Worm (Caenorhabditis elegans) whole organism, late embryonic: ENCODE measurements around the gene glb-14.

Experiments
- K02D7.2 ChIP-seq: sonication (generic microtip); optimal IDR thresholded peaks from 2 replicates; lab custom pipeline; 2017; ENCODE audit warnings: mild to moderate bottlenecking, missing genetic modification characterization, missing compliant biosample characterization
- K09A11.1 ChIP-seq: sonication (generic microtip); optimal IDR thresholded peaks from 2 replicates; lab custom pipeline; 2017; ENCODE audit warnings: antibody characterized with exemption, mild to moderate bottlenecking, missing genetic modification characterization, missing compliant biosample characterization; ENCODE audit not compliant: insufficient read depth
- Y22D7AL.16 ChIP-seq: sonication (generic microtip); optimal IDR thresholded peaks from 2 replicates; lab custom pipeline; 2016; ENCODE audit warnings: missing genetic modification characterization, missing compliant biosample characterization
- ahr-1 ChIP-seq: sonication (generic microtip); optimal IDR thresholded peaks from 2 replicates; lab custom pipeline; 2016; ENCODE audit warnings: missing genetic modification characterization, missing compliant biosample characterization
- ceh-19 ChIP-seq: fragments of 200-800 bp; sonication (Bioruptor generic); optimal IDR thresholded peaks from 2 replicates; lab custom pipeline; 2018; ENCODE audit warnings: mild to moderate bottlenecking, missing genetic modification characterization, missing compliant biosample characterization
- ceh-2 ChIP-seq: sonication (generic microtip); optimal IDR thresholded peaks from 2 replicates; lab custom pipeline; 2016; ENCODE audit warnings: missing genotype, missing genetic modification characterization, missing compliant biosample characterization
- ceh-22 ChIP-seq: sonication (generic microtip); optimal IDR thresholded peaks from 2 replicates; lab custom pipeline; 2017; ENCODE audit warnings: missing biosample characterization, missing genetic modification characterization
- ceh-30 ChIP-seq: fragments of 150-350 bp; optimal IDR thresholded peaks from 2 replicates; lab custom pipeline; 2014; ENCODE audit warnings: missing biosample characterization, missing genetic modification characterization
- ceh-48 ChIP-seq: sonication (generic microtip); optimal IDR thresholded peaks from 2 replicates; lab custom pipeline; 2016; ENCODE audit warnings: missing genetic modification characterization, inconsistent platforms, missing compliant biosample characterization
- ceh-6 ChIP-seq: fragments of 200-800 bp; sonication (Bioruptor generic); optimal IDR thresholded peaks from 2 replicates; lab custom pipeline; 2018; ENCODE audit warnings: mild to moderate bottlenecking, missing genetic modification characterization, missing compliant biosample characterization
- dve-1 ChIP-seq: sonication (generic microtip); optimal IDR thresholded peaks from 2 replicates; lab custom pipeline; 2017; ENCODE audit warnings: antibody characterized with exemption, mild to moderate bottlenecking, missing genetic modification characterization, missing compliant biosample characterization
- elt-2 ChIP-seq: sonication (generic microtip); optimal IDR thresholded peaks from 2 replicates; lab custom pipeline; 2016; ENCODE audit warnings: missing genetic modification reagents, missing genetic modification characterization, missing compliant biosample characterization
- elt-4 ChIP-seq: sonication (generic microtip); optimal IDR thresholded peaks from 2 replicates; lab custom pipeline; 2016; ENCODE audit warnings: missing genetic modification characterization, missing compliant biosample characterization
- ets-4 ChIP-seq: sonication (generic microtip); optimal IDR thresholded peaks from 2 replicates; lab custom pipeline; 2016; ENCODE audit warnings: missing genetic modification characterization, missing compliant biosample characterization
- fkh-10 ChIP-seq: fragments of 150-350 bp; optimal IDR thresholded peaks from 2 replicates; lab custom pipeline; 2014; ENCODE audit warnings: missing biosample characterization, missing genetic modification reagents, missing genetic modification characterization
- hlh-13 ChIP-seq: fragments of 200-800 bp; sonication (Bioruptor generic); optimal IDR thresholded peaks from 2 replicates; lab custom pipeline; 2018; ENCODE audit warnings: mild to moderate bottlenecking, missing genetic modification characterization, missing compliant biosample characterization
- hlh-15 ChIP-seq: sonication (generic microtip); optimal IDR thresholded peaks from 2 replicates; lab custom pipeline; 2016; ENCODE audit warnings: missing genetic modification characterization, missing compliant biosample characterization
- hlh-6 ChIP-seq: sonication (generic microtip); optimal IDR thresholded peaks from 2 replicates; lab custom pipeline; 2016; ENCODE audit warnings: missing genotype, missing genetic modification characterization, missing compliant biosample characterization
- lim-6 ChIP-seq: sonication (generic microtip); optimal IDR thresholded peaks from 2 replicates; lab custom pipeline; 2016; ENCODE audit warnings: missing genetic modification characterization, missing compliant biosample characterization
- lin-11 ChIP-seq: fragments of 200-800 bp; sonication (Bioruptor generic); optimal IDR thresholded peaks from 2 replicates; lab custom pipeline; 2018; ENCODE audit warnings: mild to moderate bottlenecking, missing genetic modification characterization, missing compliant biosample characterization
- madf-2 ChIP-seq: sonication (generic microtip); optimal IDR thresholded peaks from 2 replicates; lab custom pipeline; 2017; ENCODE audit warnings: missing genetic modification characterization, missing compliant biosample characterization
- mec-3 ChIP-seq: sonication (generic microtip); optimal IDR thresholded peaks from 2 replicates; lab custom pipeline; 2016; ENCODE audit warnings: borderline replicate concordance, missing genetic modification characterization, missing compliant biosample characterization
- nfya-1 ChIP-seq: sonication (generic microtip); optimal IDR thresholded peaks from 2 replicates; lab custom pipeline; 2017; ENCODE audit warnings: missing genetic modification characterization, mild to moderate bottlenecking, missing compliant biosample characterization, antibody characterized with exemption, moderate library complexity
- nhr-11 ChIP-seq: fragments of 150-350 bp; optimal IDR thresholded peaks from 2 replicates; lab custom pipeline; 2014; ENCODE audit warnings: missing biosample characterization, missing genetic modification characterization
- npax-4 ChIP-seq: sonication (generic microtip); optimal IDR thresholded peaks from 2 replicates; lab custom pipeline; 2016; ENCODE audit warnings: missing genetic modification characterization, missing compliant biosample characterization
- odd-2 ChIP-seq: sonication (generic microtip); optimal IDR thresholded peaks from 2 replicates; lab custom pipeline; 2017; ENCODE audit warnings: antibody characterized with exemption, mild to moderate bottlenecking, missing genetic modification characterization, missing compliant biosample characterization
- pat-9 ChIP-seq: fragments of 200-800 bp; sonication (Bioruptor generic); optimal IDR thresholded peaks from 2 replicates; lab custom pipeline; 2018; ENCODE audit warnings: mild to moderate bottlenecking, missing genetic modification characterization, moderate library complexity, missing compliant biosample characterization
- pha-2 ChIP-seq: sonication (generic microtip); optimal IDR thresholded peaks from 2 replicates; lab custom pipeline; 2017; ENCODE audit warnings: mild to moderate bottlenecking, missing genetic modification characterization, missing compliant biosample characterization
- pqm-1 ChIP-seq: sonication (generic microtip); optimal IDR thresholded peaks from 2 replicates; lab custom pipeline; 2016; ENCODE audit warnings: missing genetic modification characterization, missing compliant biosample characterization
- pros-1 ChIP-seq: fragments of 150-350 bp; optimal IDR thresholded peaks from 2 replicates; lab custom pipeline; 2014; ENCODE audit warnings: missing biosample characterization, missing genetic modification reagents, missing genetic modification characterization
- ref-2 ChIP-seq: sonication (generic microtip); optimal IDR thresholded peaks from 2 replicates; lab custom pipeline; 2016; ENCODE audit warnings: missing genetic modification characterization, missing compliant biosample characterization
- syd-9 ChIP-seq: sonication (generic microtip); optimal IDR thresholded peaks from 2 replicates; lab custom pipeline; 2016; ENCODE audit warnings: mild to moderate bottlenecking, missing genetic modification characterization, moderate library complexity, missing compliant biosample characterization
- tbx-7 ChIP-seq: sonication (generic microtip); optimal IDR thresholded peaks from 2 replicates; lab custom pipeline; 2016; ENCODE audit warnings: missing genotype, missing genetic modification characterization, missing compliant biosample characterization
- ttx-3 ChIP-seq: sonication (generic microtip); optimal IDR thresholded peaks from 2 replicates; lab custom pipeline; 2016; ENCODE audit warnings: missing genetic modification reagents, missing genetic modification characterization, missing compliant biosample characterization
- unc-42 ChIP-seq: sonication (generic microtip); optimal IDR thresholded peaks from 2 replicates; lab custom pipeline; 2016; ENCODE audit warnings: missing genotype, missing genetic modification characterization, missing compliant biosample characterization
- unc-55 ChIP-seq: sonication (generic microtip); optimal IDR thresholded peaks from 2 replicates; lab custom pipeline; 2017; ENCODE audit warnings: missing biosample characterization, missing genetic modification reagents, missing genetic modification characterization
- unc-86 ChIP-seq: sonication (generic microtip); optimal IDR thresholded peaks from 2 replicates; lab custom pipeline; 2016; ENCODE audit warnings: missing genetic modification characterization, missing compliant biosample characterization
- ztf-16 ChIP-seq: sonication (generic microtip); optimal IDR thresholded peaks from 2 replicates; lab custom pipeline; 2017; ENCODE audit warnings: missing genetic modification characterization, missing compliant biosample characterization

The glb-14 gene

ce11 chrV:15575305-15575704 is 30.5 kb upstream of the glb-14 start, which contains the start of gene mdt-28:
Gene mdt-28 (minus strand): TSS chrV:15575405.
- no peak for TF ChIP-seq ceh-48 (tag; lab: Kevin White, UChicago)
- TF ChIP-seq hlh-13: no peak
- TF ChIP-seq, all 69 proteins: peak for 0

- TF ChIP-seq lim-6 (tag; lab: Kevin White, UChicago) (no peak), nfya-1 (tag; lab: Kevin White, UChicago) (peak; percentile 6)
Measured at ce11 chrV:15572613-15573012, 27.8 kb upstream of the glb-14 start, which contains the start of gene fbxa-94. Gene fbxa-94 (plus strand): TSS chrV:15572913.

ce11 chrV:15571006-15571526 is 26.3 kb upstream of the glb-14 start, which contains the start of gene fbxa-95:
Gene fbxa-95 (plus strand): TSS chrV:15571476.
- TF ChIP-seq npax-4 (no peak), elt-4 (no peak), K02D7.2 (no peak), ztf-16 (no peak), nhr-11 (no peak), pros-1 (tag; lab: Kevin White, UChicago) (no peak)

- TF ChIP-seq ceh-48 (tag; lab: Kevin White, UChicago) (no peak), mec-3 (tag; lab: Kevin White, UChicago) (no peak), dve-1 (no peak), ets-4 (no peak), pha-2 (tag; lab: Kevin White, UChicago) (no peak)
Measured at ce11 chrV:15569702-15570430, 25.1 kb upstream of the glb-14 start, which contains the start of gene lsm-5. Gene lsm-5 (plus strand): TSS chrV:15570380.

ce11 chrV:15568381-15568780 is 23.6 kb upstream of the glb-14 start:
- TF ChIP-seq pha-2 (tag; lab: Kevin White, UChicago) (no peak), hlh-15 (tag; lab: Kevin White, UChicago) (no peak), ttx-3 (tag; lab: Kevin White, UChicago) (no peak), hlh-6 (tag; lab: Kevin White, UChicago) (no peak), Y22D7AL.16 (tag; lab: Kevin White, UChicago) (no peak), ref-2 (no peak), madf-2 (no peak), lin-11 (tag; lab: Kevin White, UChicago) (no peak), K09A11.1 (tag; lab: Kevin White, UChicago) (no peak), pqm-1 (tag; lab: Kevin White, UChicago) (no peak), syd-9 (no peak), K02D7.2 (no peak), ceh-30 (tag; lab: Kevin White, UChicago) (no peak), odd-2 (tag; lab: Kevin White, UChicago) (no peak), fkh-10 (no peak), ahr-1 (tag; lab: Kevin White, UChicago) (no peak), ceh-2 (tag; lab: Kevin White, UChicago) (no peak), ceh-6 (GFP tag; lab: Kevin White, UChicago) (no peak)

- TF ChIP-seq mec-3 (tag; lab: Kevin White, UChicago): no peak
- no peak for TF ChIP-seq madf-2
- no peak for TF ChIP-seq ets-4
- TF ChIP-seq ceh-19: no peak
- no peak for TF ChIP-seq pha-2 (tag; lab: Kevin White, UChicago)
- no peak for TF ChIP-seq pat-9
- no peak for TF ChIP-seq syd-9
- no peak for TF ChIP-seq elt-2 (tag; lab: Kevin White, UChicago)
- no peak for TF ChIP-seq ceh-48 (tag; lab: Kevin White, UChicago)
- TF ChIP-seq elt-4: no peak
- no peak for TF ChIP-seq ceh-30 (tag; lab: Kevin White, UChicago)
- no peak for TF ChIP-seq dve-1
- TF ChIP-seq tbx-7 (tag; lab: Kevin White, UChicago): no peak
- no peak for TF ChIP-seq unc-42 (tag; lab: Kevin White, UChicago)
- no peak for TF ChIP-seq ceh-22
- no peak for TF ChIP-seq unc-86 (tag; lab: Kevin White, UChicago)
- no peak for TF ChIP-seq unc-55 (GFP tag; lab: Kevin White, UChicago)
- no peak for TF ChIP-seq nhr-11
Measured at ce11 chrV:15567344-15567804, 22.6 kb upstream of the glb-14 start, which contains the start of gene acs-2. Gene acs-2 (plus strand): TSS chrV:15567394.
